Worm (Caenorhabditis elegans) whole organism, L1 larva: ENCODE results near the gene nspg-1.
"Not testable (repeated sequence)": the region's sequence is repeated elsewhere in the genome, so short reads cannot be mapped to it uniquely, and the experiment has no call there.

Experiments
- C34B4.2 ChIP-seq: sonication (generic microtip); optimal IDR thresholded peaks from 2 replicates; lab custom pipeline; 2017; ENCODE audit warnings: mild to moderate bottlenecking, missing genetic modification characterization, missing compliant biosample characterization
- Y116A8C.19 ChIP-seq: sonication (generic microtip); optimal IDR thresholded peaks from 2 replicates; lab custom pipeline; 2016; ENCODE audit warnings: missing compliant biosample characterization, missing genetic modification characterization, borderline replicate concordance
- aha-1 ChIP-seq: fragments of 150-350 bp; optimal IDR thresholded peaks from 2 replicates; lab custom pipeline; 2014; ENCODE audit warnings: missing biosample characterization, missing genetic modification characterization
- aly-2 ChIP-seq: fragments of 150-350 bp; optimal IDR thresholded peaks from 2 replicates; lab custom pipeline; 2014; ENCODE audit warnings: missing biosample characterization, missing genetic modification characterization
- ceh-63 ChIP-seq: fragments of 200-800 bp; sonication (Bioruptor generic); optimal IDR thresholded peaks from 2 replicates; lab custom pipeline; 2018; ENCODE audit warnings: mild to moderate bottlenecking, missing genetic modification characterization, missing compliant biosample characterization
- ceh-8 ChIP-seq: fragments of 200-800 bp; sonication (Bioruptor generic); optimal IDR thresholded peaks from 2 replicates; lab custom pipeline; 2018; ENCODE audit warnings: mild to moderate bottlenecking, missing genetic modification characterization, moderate library complexity, missing compliant biosample characterization
- ces-1 ChIP-seq: fragments of 150-350 bp; optimal IDR thresholded peaks from 2 replicates; lab custom pipeline; 2014; ENCODE audit warnings: missing biosample characterization, missing genetic modification reagents, missing genetic modification characterization
- efl-1 ChIP-seq, 4 experiments: fragments of 150-350 bp; optimal IDR thresholded peaks in 3 of 4; peaks in 1 of 4; 1 replicate in 1 of 4; 2 replicates in 3 of 4; lab custom pipeline; 2014; ENCODE audit warnings: missing biosample characterization in 2 of 4, missing genetic modification characterization in 2 of 4, missing genetic modification reagents in 2 of 4
- egl-13 ChIP-seq: sonication (generic microtip); optimal IDR thresholded peaks from 2 replicates; lab custom pipeline; 2016; ENCODE audit warnings: missing genotype, missing genetic modification reagents, missing genetic modification characterization, missing compliant biosample characterization
- elt-2 ChIP-seq: sonication (generic microtip); optimal IDR thresholded peaks from 2 replicates; lab custom pipeline; 2016; ENCODE audit warnings: missing genetic modification characterization, mild to moderate bottlenecking, inconsistent platforms, missing compliant biosample characterization, missing genetic modification reagents
- fkh-10 ChIP-seq: sonication (generic microtip); optimal IDR thresholded peaks from 2 replicates; lab custom pipeline; 2017; ENCODE audit warnings: missing biosample characterization, missing genetic modification reagents, missing genetic modification characterization
- fkh-4 ChIP-seq: sonication (generic microtip); optimal IDR thresholded peaks from 2 replicates; lab custom pipeline; 2016; ENCODE audit warnings: missing compliant biosample characterization, missing genetic modification characterization, borderline replicate concordance
- grh-1 ChIP-seq: fragments of 200-800 bp; sonication (Bioruptor generic); IDR thresholded peaks from 2 replicates; pipeline ENCODE4 v1.3.6; 2022; ENCODE audit warnings: missing genetic modification reagents, missing genetic modification characterization, missing compliant biosample characterization
- hlh-17 ChIP-seq: fragments of 200-800 bp; sonication (Bioruptor generic); optimal IDR thresholded peaks from 2 replicates; lab custom pipeline; 2018; ENCODE audit warnings: missing genetic modification characterization, mild to moderate bottlenecking, missing compliant biosample characterization, moderate library complexity, borderline replicate concordance
- hpl-2 ChIP-seq: fragments of 150-350 bp; optimal IDR thresholded peaks from 2 replicates; lab custom pipeline; 2014; ENCODE audit warnings: missing biosample characterization, missing genetic modification reagents, missing genetic modification characterization
- isw-1 ChIP-seq: fragments of 200-800 bp; sonication (Bioruptor generic); IDR thresholded peaks from 2 replicates; pipeline ENCODE4 v1.3.6; 2022; ENCODE audit warnings: missing genetic modification characterization, missing compliant biosample characterization
- lin-35 ChIP-seq, 2 experiments: fragments of 150-350 bp; optimal IDR thresholded peaks; 2 replicates each; lab custom pipeline; 2014; ENCODE audit warnings: missing biosample characterization in 2 of 2, missing genetic modification characterization in 2 of 2, missing genetic modification reagents in 2 of 2
- lsy-2 ChIP-seq, 2 experiments: fragments of 150-350 bp; optimal IDR thresholded peaks; 2 replicates each; lab custom pipeline; 2014; ENCODE audit warnings: missing biosample characterization in 2 of 2, missing genetic modification characterization in 2 of 2
- nhr-12 ChIP-seq: sonication (generic microtip); optimal IDR thresholded peaks from 2 replicates; lab custom pipeline; 2017; ENCODE audit warnings: missing biosample characterization, missing genetic modification characterization
- nhr-237 ChIP-seq: fragments of 150-350 bp; optimal IDR thresholded peaks from 2 replicates; lab custom pipeline; 2014; ENCODE audit warnings: missing biosample characterization, missing genetic modification characterization
- nhr-76 ChIP-seq: sonication (generic microtip); optimal IDR thresholded peaks from 2 replicates; lab custom pipeline; 2017; ENCODE audit warnings: missing biosample characterization, missing genetic modification characterization
- nhr-77 ChIP-seq: fragments of 150-350 bp; optimal IDR thresholded peaks from 2 replicates; lab custom pipeline; 2014; ENCODE audit warnings: missing biosample characterization, missing genetic modification characterization
- nhr-85 ChIP-seq: sonication (generic microtip); peaks from one replicate; lab custom pipeline; 2016; ENCODE audit warnings: missing genetic modification characterization, inconsistent platforms, missing compliant biosample characterization
- pax-3 ChIP-seq: fragments of 200-800 bp; sonication (Bioruptor generic); optimal IDR thresholded peaks from 2 replicates; lab custom pipeline; 2018; ENCODE audit warnings: mild to moderate bottlenecking, missing genetic modification characterization, moderate library complexity, missing compliant biosample characterization
- skn-1 ChIP-seq: fragments of 150-350 bp; optimal IDR thresholded peaks from 2 replicates; lab custom pipeline; 2014; ENCODE audit warnings: missing biosample characterization, missing genetic modification characterization
- swsn-7 ChIP-seq: sonication (generic microtip); optimal IDR thresholded peaks from 2 replicates; lab custom pipeline; 2016; ENCODE audit warnings: missing genetic modification characterization, missing compliant biosample characterization
- tlp-1 ChIP-seq: fragments of 150-350 bp; optimal IDR thresholded peaks from 2 replicates; lab custom pipeline; 2014; ENCODE audit warnings: missing biosample characterization, missing genetic modification characterization
- unc-130 ChIP-seq: fragments of 150-350 bp; optimal IDR thresholded peaks from 2 replicates; lab custom pipeline; 2017; ENCODE audit warnings: missing biosample characterization, missing genetic modification characterization, inconsistent platforms
- vab-15 ChIP-seq: sonication (generic microtip); optimal IDR thresholded peaks from 2 replicates; lab custom pipeline; 2017; ENCODE audit warnings: missing genotype, mild to moderate bottlenecking, missing genetic modification characterization, missing compliant biosample characterization
- zag-1 ChIP-seq: fragments of 150-350 bp; optimal IDR thresholded peaks from 2 replicates; lab custom pipeline; 2014; ENCODE audit warnings: missing biosample characterization, missing genetic modification characterization
- ztf-4 ChIP-seq: fragments of 150-350 bp; optimal IDR thresholded peaks from 2 replicates; lab custom pipeline; 2014; ENCODE audit warnings: missing biosample characterization, missing genetic modification characterization

nspg-1 gene

DNA sequence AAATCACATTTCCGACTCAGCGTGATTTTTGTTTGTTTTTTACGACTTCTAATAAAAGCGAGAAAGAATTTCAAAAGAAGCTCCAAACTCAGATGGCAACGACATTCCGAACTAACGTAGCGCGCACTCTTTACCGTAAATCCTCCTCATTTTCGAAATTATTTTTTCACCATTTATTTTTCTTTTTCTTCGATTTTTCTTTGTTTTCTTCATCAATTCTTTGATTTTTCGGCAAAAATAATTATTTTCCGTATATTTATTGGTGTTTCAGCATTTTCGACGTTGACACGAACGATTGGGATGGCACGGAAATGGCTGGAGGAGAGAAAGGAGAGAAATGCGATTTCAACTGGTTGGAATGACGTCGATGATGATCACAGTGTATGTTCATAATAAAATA, 2.3 kb downstream of the nspg-1 start, which contains the start of gene T07F10.5:
T07F10.5 (plus strand) TSS at position 301 of the 400 bp plus-strand sequence.
- not testable (repeated sequence) for TF ChIP-seq ceh-63 (GFP tag; lab: Kevin White, UChicago); swsn-7; nhr-12 (tag; lab: Kevin White, UChicago)

DNA sequence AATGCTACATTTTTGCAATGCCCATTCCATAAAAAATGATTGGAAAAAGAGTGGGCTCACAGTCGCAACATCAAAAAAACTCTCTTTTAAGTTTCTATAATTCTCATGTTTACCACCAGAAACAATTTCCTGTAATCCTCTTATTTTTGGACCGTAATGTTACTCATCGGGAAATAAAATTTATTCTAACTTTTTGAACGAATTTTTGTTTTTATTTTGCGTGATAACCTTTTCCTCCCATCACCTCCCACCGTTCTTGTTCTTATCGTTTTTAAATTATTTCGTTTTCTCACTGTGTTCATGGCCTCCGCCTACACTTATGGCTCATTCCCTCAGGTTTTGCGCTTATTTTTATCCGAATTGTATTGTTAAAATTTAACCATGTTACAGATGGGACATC, 8.8 kb downstream of the nspg-1 start, which contains the start of gene anp-1:
anp-1 (plus strand) TSS at position 301 of the 400 bp plus-strand sequence.
- no peak for TF ChIP-seq aly-2
- TF ChIP-seq C34B4.2, result no peak
- TF ChIP-seq ces-1 (GFP tag; lab: Kevin White, UChicago), result no peak
- TF ChIP-seq isw-1 (GFP tag; lab: Robert Waterston, UW), result no peak
- no peak for TF ChIP-seq fkh-10 (GFP tag; lab: Kevin White, UChicago)

DNA sequence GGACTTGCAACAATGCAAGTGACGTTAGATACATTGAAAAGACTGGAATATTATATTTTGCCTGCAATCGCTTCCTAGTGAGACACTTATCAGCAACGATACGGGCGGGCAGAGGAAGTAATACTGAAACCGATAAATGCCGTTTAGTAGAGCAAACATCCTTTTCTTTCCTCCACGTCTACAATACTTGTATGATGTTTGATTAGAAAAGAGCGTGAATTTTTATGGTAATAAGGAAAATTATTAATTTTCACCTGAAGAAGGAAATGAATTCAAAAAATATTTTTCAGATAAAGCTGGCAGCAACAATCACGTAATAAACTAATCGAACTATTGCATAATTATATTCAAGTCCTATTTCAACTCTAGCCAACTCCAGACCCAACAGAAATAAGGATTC, 13.1 kb downstream of the nspg-1 start, which contains the start of gene C44H9.7:
C44H9.7 (minus strand) TSS at position 101 of the 400 bp plus-strand sequence.
- TF ChIP-seq lin-35 (GFP tag; optimal IDR thresholded peaks at IDR 0.05; lab: Kevin White, UChicago) (no peak), unc-130 (tag; lab: Kevin White, UChicago) (no peak), elt-2 (peak; percentile 5), ceh-8 (GFP tag; lab: Kevin White, UChicago) (no peak)

DNA sequence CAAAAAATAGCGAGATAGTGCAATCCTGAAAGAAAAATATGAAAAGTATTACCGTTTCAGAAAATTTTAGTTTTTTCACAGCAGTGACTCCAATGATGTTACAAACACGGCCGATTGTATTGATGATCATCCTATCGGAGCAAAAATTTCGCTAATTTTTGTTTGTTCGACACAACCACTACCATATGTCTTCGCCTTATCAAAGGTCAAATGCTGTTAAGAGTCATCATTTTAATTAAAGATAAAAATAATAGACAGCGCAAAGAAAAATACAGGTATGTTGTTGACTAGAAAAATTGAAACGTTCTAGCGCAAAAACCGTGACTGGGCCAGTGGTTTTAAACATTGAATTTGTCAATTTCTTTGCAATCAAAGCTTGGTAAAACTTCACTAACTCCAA, 15.5 kb downstream of the nspg-1 start:
- TF ChIP-seq elt-2 (peak; percentile 49), pax-3 (peak; percentile 20), nhr-76 (tag; lab: Kevin White, UChicago) (no peak)
- TF ChIP-seq, all 84 proteins: peak for 2

DNA sequence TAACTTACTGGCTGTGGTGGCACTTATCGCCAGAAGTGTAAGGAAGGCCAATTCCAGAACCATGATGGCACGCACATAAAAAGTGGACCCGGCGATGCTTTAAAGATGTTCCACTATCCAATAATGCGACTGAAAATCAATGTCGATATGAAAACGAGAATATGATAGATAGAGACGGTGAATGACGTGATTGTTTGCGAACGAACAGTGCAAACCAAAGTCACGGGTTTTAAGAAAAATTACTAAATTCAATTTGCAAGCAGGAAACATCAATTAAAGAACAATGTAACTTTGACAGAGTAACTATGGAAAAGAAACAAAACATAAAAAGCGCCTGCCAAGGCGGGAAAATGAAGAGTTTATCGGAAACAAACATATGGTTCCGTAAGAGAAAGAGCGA, 18.2 kb downstream of the nspg-1 start, which contains the start of gene C44H9.5:
C44H9.5 (minus strand) TSS at position 129 of the 400 bp plus-strand sequence.
- TF ChIP-seq aly-2 (no peak), skn-1 (tag; lab: Kevin White, UChicago) (no peak), zag-1 (no peak), tlp-1 (tag; lab: Kevin White, UChicago) (no peak), hpl-2 (GFP tag; lab: Kevin White, UChicago) (no peak), nhr-237 (tag; lab: Kevin White, UChicago) (no peak), lsy-2 (tag; optimal IDR thresholded peaks at IDR 0.05; lab: Kevin White, UChicago) (no peak), grh-1 (GFP tag; lab: Robert Waterston, UW) (no peak), aha-1 (tag; lab: Kevin White, UChicago) (no peak), nhr-85 (no peak), fkh-4 (tag; lab: Kevin White, UChicago) (no peak), Y116A8C.19 (tag; lab: Kevin White, UChicago) (no peak), vab-15 (tag; lab: Kevin White, UChicago) (no peak), ztf-4 (no peak)

DNA sequence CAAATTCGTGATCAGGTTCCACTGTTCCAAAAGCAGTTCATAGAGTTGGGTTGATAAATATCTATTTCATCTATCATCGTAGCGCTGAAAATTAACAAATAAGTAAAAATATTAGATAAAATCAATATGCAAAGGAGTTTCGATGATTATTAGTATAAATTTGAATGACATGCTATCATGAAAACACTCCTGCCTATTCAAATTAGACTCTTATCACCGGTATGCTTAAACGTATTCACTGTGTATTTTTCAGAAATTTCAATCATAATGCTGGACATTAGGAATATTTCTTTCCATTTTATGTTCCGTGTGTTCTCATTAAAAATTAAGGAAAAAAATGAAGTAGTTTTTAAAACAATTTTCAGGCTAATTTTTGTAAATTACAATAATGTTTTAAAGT, 22.6 kb downstream of the nspg-1 start, which contains the start of gene C44H9.6:
C44H9.6 (minus strand) TSS at position 101 of the 400 bp plus-strand sequence.
- no peak for TF ChIP-seq hlh-17 (GFP tag; lab: Kevin White, UChicago)
- no peak for TF ChIP-seq efl-1 (optimal IDR thresholded peaks at IDR 0.05; lab: Kevin White, UChicago)
- TF ChIP-seq efl-1 (GFP tag; optimal IDR thresholded peaks at IDR 0.05 in 1 of 2; lab: Kevin White, UChicago), result peak in 1 of 2 experiments; percentile 67
- no peak for TF ChIP-seq nhr-77 (tag; lab: Kevin White, UChicago)
- TF ChIP-seq egl-13 (tag; lab: Kevin White, UChicago), result no peak
